Worm (Caenorhabditis elegans) whole organism, L4/young adult: ENCODE data around the gene ctsa-3.2.

Experiments used
- dao-5 ChIP-seq: sonication (generic microtip); optimal IDR thresholded peaks from 2 replicates; lab custom pipeline; 2016; ENCODE audit warnings: missing genotype, missing genetic modification characterization, moderate library complexity, missing compliant biosample characterization
- him-1 ChIP-seq: sonication (generic microtip); optimal IDR thresholded peaks from 2 replicates; lab custom pipeline; 2016; ENCODE audit warnings: missing genotype, missing genetic modification reagents, missing genetic modification characterization, missing compliant biosample characterization

ce11 chrII:9886216-9886615, 11.2 kb downstream of the ctsa-3.2 start, which contains the start of gene algn-8:
- no peak for TF ChIP-seq him-1
- TF ChIP-seq dao-5 (tag; lab: Kevin White, UChicago): no peak
